Worm (Caenorhabditis elegans) whole organism, L1 larva: Measurements from ENCODE around the gene tba-9.
A peak's percentile ranks its signal among the peaks of the same experiment; 100 is the strongest.

ENCODE experiments used
- C04F5.9 ChIP-seq: sonication (generic microtip); optimal IDR thresholded peaks from 2 replicates; lab custom pipeline; 2016; ENCODE audit warnings: missing genetic modification characterization, missing compliant biosample characterization
- C34B4.2 ChIP-seq: sonication (generic microtip); optimal IDR thresholded peaks from 2 replicates; lab custom pipeline; 2017; ENCODE audit warnings: mild to moderate bottlenecking, missing genetic modification characterization, missing compliant biosample characterization
- aha-1 ChIP-seq: fragments of 150-350 bp; optimal IDR thresholded peaks from 2 replicates; lab custom pipeline; 2014; ENCODE audit warnings: missing biosample characterization, missing genetic modification characterization
- ama-1 ChIP-seq: fragments of 150-350 bp; optimal IDR thresholded peaks from 2 replicates; lab custom pipeline; 2014
- blmp-1 ChIP-seq: fragments of 150-350 bp; optimal IDR thresholded peaks from 2 replicates; lab custom pipeline; 2014; ENCODE audit warnings: missing biosample characterization, missing genetic modification characterization
- ceh-88 ChIP-seq: fragments of 200-800 bp; sonication (Bioruptor generic); IDR thresholded peaks from 2 replicates; pipeline ENCODE4 v1.3.6; 2022; ENCODE audit warnings: missing genetic modification characterization, missing compliant biosample characterization
- ceh-90 ChIP-seq: sonication (generic microtip); optimal IDR thresholded peaks from 2 replicates; lab custom pipeline; 2016; ENCODE audit warnings: missing genetic modification characterization, missing compliant biosample characterization
- dpl-1 ChIP-seq, 3 experiments: fragments of 150-350 bp in 2 of 3; sonication (generic microtip) in 1 of 3; optimal IDR thresholded peaks; 2 replicates each; lab custom pipeline; 2014 to 2017; ENCODE audit warnings: missing biosample characterization in 3 of 3, missing genetic modification characterization in 3 of 3, missing genetic modification reagents in 3 of 3
- dsc-1 ChIP-seq: sonication (generic microtip); optimal IDR thresholded peaks from 2 replicates; lab custom pipeline; 2016; ENCODE audit warnings: mild to moderate bottlenecking, missing genetic modification characterization, missing compliant biosample characterization
- efl-1 ChIP-seq, 4 experiments: fragments of 150-350 bp; optimal IDR thresholded peaks in 3 of 4; peaks in 1 of 4; 1 replicate in 1 of 4; 2 replicates in 3 of 4; lab custom pipeline; 2014; ENCODE audit warnings: missing biosample characterization in 2 of 4, missing genetic modification characterization in 2 of 4, missing genetic modification reagents in 2 of 4
- egl-13 ChIP-seq: sonication (generic microtip); optimal IDR thresholded peaks from 2 replicates; lab custom pipeline; 2016; ENCODE audit warnings: missing genotype, missing genetic modification reagents, missing genetic modification characterization, missing compliant biosample characterization
- egl-27 ChIP-seq, 2 experiments: fragments of 150-350 bp in 1 of 2; sonication (generic microtip); optimal IDR thresholded peaks; 3 replicates each; lab custom pipeline; 2017 to 2018; ENCODE audit warnings: missing biosample characterization in 2 of 2, missing genetic modification characterization in 2 of 2, missing genetic modification reagents in 2 of 2
- elt-2 ChIP-seq: sonication (generic microtip); optimal IDR thresholded peaks from 2 replicates; lab custom pipeline; 2016; ENCODE audit warnings: missing genetic modification characterization, mild to moderate bottlenecking, inconsistent platforms, missing compliant biosample characterization, missing genetic modification reagents
- elt-3 ChIP-seq, 6 experiments: fragments of 150-350 bp in 1 of 6; sonication (generic microtip); optimal IDR thresholded peaks; 2 replicates each; lab custom pipeline; 2017 to 2018; ENCODE audit warnings: missing biosample characterization in 6 of 6, missing genetic modification characterization in 6 of 6, inconsistent platforms in 1 of 6
- fkh-10 ChIP-seq: sonication (generic microtip); optimal IDR thresholded peaks from 2 replicates; lab custom pipeline; 2017; ENCODE audit warnings: missing biosample characterization, missing genetic modification reagents, missing genetic modification characterization
- fkh-8 ChIP-seq: sonication (generic microtip); optimal IDR thresholded peaks from 2 replicates; lab custom pipeline; 2016; ENCODE audit warnings: mild to moderate bottlenecking, missing genetic modification characterization, missing compliant biosample characterization
- fos-1 ChIP-seq: fragments of 150-350 bp; optimal IDR thresholded peaks from 2 replicates; lab custom pipeline; 2014; ENCODE audit warnings: missing biosample characterization, missing genetic modification characterization
- grh-1 ChIP-seq: fragments of 200-800 bp; sonication (Bioruptor generic); IDR thresholded peaks from 2 replicates; pipeline ENCODE4 v1.3.6; 2022; ENCODE audit warnings: missing genetic modification reagents, missing genetic modification characterization, missing compliant biosample characterization
- jun-1 ChIP-seq: fragments of 150-350 bp; optimal IDR thresholded peaks from 2 replicates; lab custom pipeline; 2014; ENCODE audit warnings: missing biosample characterization, missing genetic modification reagents, missing genetic modification characterization
- lin-14 ChIP-seq: fragments of 200-800 bp; sonication (Bioruptor generic); optimal IDR thresholded peaks from 2 replicates; lab custom pipeline; 2018; ENCODE audit warnings: mild to moderate bottlenecking, missing genetic modification characterization, moderate library complexity, missing compliant biosample characterization
- lin-35 ChIP-seq, 2 experiments: fragments of 150-350 bp; optimal IDR thresholded peaks; 2 replicates each; lab custom pipeline; 2014; ENCODE audit warnings: missing biosample characterization in 2 of 2, missing genetic modification characterization in 2 of 2, missing genetic modification reagents in 2 of 2
- lin-39 ChIP-seq: fragments of 150-350 bp; optimal IDR thresholded peaks from 2 replicates; lab custom pipeline; 2014; ENCODE audit warnings: missing biosample characterization, missing genetic modification reagents, missing genetic modification characterization
- mdl-1 ChIP-seq, 2 experiments: fragments of 150-350 bp; optimal IDR thresholded peaks; 2 replicates each; lab custom pipeline; 2014 to 2017; ENCODE audit warnings: missing biosample characterization in 2 of 2, missing genetic modification characterization in 2 of 2, inconsistent platforms in 1 of 2
- mep-1 ChIP-seq: fragments of 150-350 bp; optimal IDR thresholded peaks from 2 replicates; lab custom pipeline; 2014; ENCODE audit warnings: missing biosample characterization, missing genetic modification characterization
- nhr-19 ChIP-seq: fragments of 200-800 bp; sonication (Bioruptor generic); conservative IDR thresholded peaks from 2 replicates; pipeline ENCODE4 v1.3.6; 2022; ENCODE audit warnings: missing genetic modification characterization, missing compliant biosample characterization
- nhr-47 ChIP-seq: sonication (generic microtip); optimal IDR thresholded peaks from 2 replicates; lab custom pipeline; 2016; ENCODE audit warnings: mild to moderate bottlenecking, missing genetic modification characterization, moderate library complexity, missing compliant biosample characterization
- nhr-77 ChIP-seq: fragments of 150-350 bp; optimal IDR thresholded peaks from 2 replicates; lab custom pipeline; 2014; ENCODE audit warnings: missing biosample characterization, missing genetic modification characterization
- nhr-84 ChIP-seq: sonication (generic microtip); optimal IDR thresholded peaks from 2 replicates; lab custom pipeline; 2017; ENCODE audit warnings: missing biosample characterization, missing genetic modification characterization
- pag-3 ChIP-seq: sonication (generic microtip); optimal IDR thresholded peaks from 2 replicates; lab custom pipeline; 2017; ENCODE audit warnings: missing genetic modification characterization, mild to moderate bottlenecking, missing compliant biosample characterization, antibody characterized with exemption, borderline replicate concordance; ENCODE audit not compliant: insufficient read depth
- pax-3 ChIP-seq: fragments of 200-800 bp; sonication (Bioruptor generic); optimal IDR thresholded peaks from 2 replicates; lab custom pipeline; 2018; ENCODE audit warnings: mild to moderate bottlenecking, missing genetic modification characterization, moderate library complexity, missing compliant biosample characterization
- snu-23 ChIP-seq: sonication (generic microtip); optimal IDR thresholded peaks from 2 replicates; lab custom pipeline; 2016; ENCODE audit warnings: missing genetic modification characterization, missing compliant biosample characterization
- sptf-1 ChIP-seq: fragments of 150-350 bp; optimal IDR thresholded peaks from 2 replicates; lab custom pipeline; 2014; ENCODE audit warnings: missing biosample characterization, missing genetic modification characterization
- tbx-2 ChIP-seq: sonication (generic microtip); optimal IDR thresholded peaks from 2 replicates; lab custom pipeline; 2016; ENCODE audit warnings: missing genetic modification characterization, missing compliant biosample characterization
- unc-98 ChIP-seq: fragments of 200-800 bp; sonication (Bioruptor generic); IDR thresholded peaks from 2 replicates; pipeline ENCODE4 v1.3.6; 2022; ENCODE audit warnings: missing genetic modification characterization, missing compliant biosample characterization
- zag-1 ChIP-seq: fragments of 150-350 bp; optimal IDR thresholded peaks from 2 replicates; lab custom pipeline; 2014; ENCODE audit warnings: missing biosample characterization, missing genetic modification characterization
- zip-4 ChIP-seq: fragments of 200-800 bp; sonication (Bioruptor generic); optimal IDR thresholded peaks from 2 replicates; lab custom pipeline; 2018; ENCODE audit warnings: mild to moderate bottlenecking, missing genetic modification characterization, moderate library complexity, missing compliant biosample characterization

Gene tba-9

DNA sequence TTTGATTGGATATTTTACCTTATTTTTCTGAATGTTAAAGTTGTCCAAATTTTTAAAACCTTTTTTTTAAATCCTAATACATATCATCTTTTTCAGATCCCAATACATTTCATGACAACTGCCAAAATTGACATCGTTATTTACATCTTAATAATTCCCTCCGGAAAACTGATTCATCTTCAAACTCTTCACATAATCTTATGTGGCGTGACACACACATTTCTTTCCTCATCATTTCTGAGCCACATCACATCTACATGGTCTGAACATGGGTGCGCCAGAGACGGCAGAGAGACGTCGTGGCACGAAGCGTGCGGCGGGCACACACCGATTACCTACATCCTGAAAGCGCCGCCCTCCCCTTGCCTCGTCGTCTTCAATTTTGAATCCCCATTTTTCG, at the start of gene tba-9:
Gene tba-9, plus strand, starts transcription at position 301 of the 400 bp plus-strand sequence.
- TF ChIP-seq fkh-8 (tag; lab: Kevin White, UChicago) (peak; percentile 28), jun-1 (no peak), C34B4.2 (tag; lab: Kevin White, UChicago) (no peak), lin-14 (GFP tag; lab: Kevin White, UChicago) (peak; percentile 16)

DNA sequence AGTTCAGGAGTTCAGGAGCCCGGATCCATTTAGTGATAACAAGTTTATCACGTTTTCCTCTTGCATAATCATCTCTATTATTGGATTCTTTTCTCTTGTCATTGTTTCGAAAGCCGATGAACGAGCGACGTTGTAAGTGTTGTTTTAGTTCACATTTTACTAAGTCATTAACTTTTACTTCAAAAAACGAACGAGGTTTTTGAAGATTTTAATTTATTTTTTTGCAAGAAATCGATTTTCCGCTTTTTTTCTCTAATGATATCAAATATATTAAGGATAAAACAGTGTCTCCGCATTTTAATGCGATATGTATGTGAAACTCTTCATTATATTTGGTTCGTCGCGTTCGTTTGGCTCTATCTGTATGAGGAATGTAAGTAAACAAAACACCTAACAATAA, 47.8 kb upstream of the tba-9 start, which contains the start of gene F28B4.1:
Gene F28B4.1, plus strand, starts transcription at position 301 of the 400 bp plus-strand sequence.
- TF ChIP-seq tbx-2 (tag; lab: Kevin White, UChicago) (no peak), unc-98 (no peak), lin-39 (no peak), elt-2 (tag; lab: Kevin White, UChicago) (no peak), fos-1 (tag; lab: Kevin White, UChicago) (no peak), elt-3 (tag; optimal IDR thresholded peaks at IDR 0.05; lab: Kevin White, UChicago) (no peak), ceh-88 (no peak), nhr-19 (GFP tag; lab: Robert Waterston, UW) (no peak), mdl-1 (tag; optimal IDR thresholded peaks at IDR 0.05; lab: Kevin White, UChicago) (no peak), mep-1 (tag; lab: Kevin White, UChicago) (no peak), lin-14 (GFP tag; lab: Kevin White, UChicago) (no peak), aha-1 (tag; lab: Kevin White, UChicago) (no peak), dpl-1 (GFP tag; optimal IDR thresholded peaks at IDR 0.05; lab: Kevin White, UChicago) (no peak)

DNA sequence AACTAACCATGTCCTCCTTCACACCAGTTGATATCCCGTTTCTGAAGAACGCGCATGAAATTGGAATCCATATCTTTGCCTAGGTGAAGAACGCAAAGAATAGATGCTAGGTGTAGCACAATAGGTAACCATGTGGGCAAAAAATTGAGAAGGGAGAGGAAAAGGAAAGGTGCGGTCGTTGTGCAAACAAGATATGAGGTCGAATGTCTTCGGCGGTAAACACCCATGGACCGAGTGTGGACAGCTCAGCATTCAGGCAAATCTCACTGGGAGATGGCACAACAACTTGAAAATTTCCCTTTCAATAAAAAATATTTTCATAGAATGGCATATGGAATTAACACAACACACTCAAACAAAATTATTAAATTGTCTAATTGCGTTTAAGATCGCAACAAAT, 43.1 kb upstream of the tba-9 start, which contains the start of gene F28B4.4:
Gene F28B4.4, minus strand, starts transcription at position 101 of the 400 bp plus-strand sequence.
- TF ChIP-seq nhr-47 (tag; lab: Kevin White, UChicago) = no peak
- no peak for TF ChIP-seq dpl-1 (GFP tag; optimal IDR thresholded peaks at IDR 0.05; lab: Kevin White, UChicago)
- TF ChIP-seq mdl-1 (tag; optimal IDR thresholded peaks at IDR 0.05; lab: Kevin White, UChicago) = no peak
- no peak for TF ChIP-seq lin-35 (GFP tag; optimal IDR thresholded peaks at IDR 0.05; lab: Kevin White, UChicago)
- no peak for TF ChIP-seq snu-23 (GFP tag; lab: Kevin White, UChicago)
- no peak for TF ChIP-seq C04F5.9
- no peak for TF ChIP-seq mep-1 (tag; lab: Kevin White, UChicago)
- TF ChIP-seq zag-1 (tag; lab: Kevin White, UChicago) = no peak

DNA sequence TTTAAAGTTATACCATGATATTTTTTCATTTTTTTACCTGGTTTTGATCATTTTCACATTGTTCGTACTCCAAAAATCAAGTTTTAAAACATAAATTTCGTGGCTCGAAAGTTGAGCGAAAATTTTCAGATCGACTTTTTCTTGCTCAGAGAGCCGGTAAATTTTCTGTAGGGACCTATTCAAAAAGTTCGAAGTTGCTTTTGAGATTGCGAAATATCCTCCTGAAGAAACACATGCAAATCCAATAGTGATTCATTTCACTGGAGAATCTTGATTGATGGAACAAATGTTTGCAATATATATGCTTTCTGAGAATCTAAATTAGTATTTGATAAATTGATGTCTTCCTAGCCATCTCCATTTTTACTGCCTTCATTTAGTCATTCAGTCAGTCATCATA, 35.9 kb upstream of the tba-9 start:
- no peak for TF ChIP-seq egl-13
- TF ChIP-seq dsc-1 = peak; percentile 24

DNA sequence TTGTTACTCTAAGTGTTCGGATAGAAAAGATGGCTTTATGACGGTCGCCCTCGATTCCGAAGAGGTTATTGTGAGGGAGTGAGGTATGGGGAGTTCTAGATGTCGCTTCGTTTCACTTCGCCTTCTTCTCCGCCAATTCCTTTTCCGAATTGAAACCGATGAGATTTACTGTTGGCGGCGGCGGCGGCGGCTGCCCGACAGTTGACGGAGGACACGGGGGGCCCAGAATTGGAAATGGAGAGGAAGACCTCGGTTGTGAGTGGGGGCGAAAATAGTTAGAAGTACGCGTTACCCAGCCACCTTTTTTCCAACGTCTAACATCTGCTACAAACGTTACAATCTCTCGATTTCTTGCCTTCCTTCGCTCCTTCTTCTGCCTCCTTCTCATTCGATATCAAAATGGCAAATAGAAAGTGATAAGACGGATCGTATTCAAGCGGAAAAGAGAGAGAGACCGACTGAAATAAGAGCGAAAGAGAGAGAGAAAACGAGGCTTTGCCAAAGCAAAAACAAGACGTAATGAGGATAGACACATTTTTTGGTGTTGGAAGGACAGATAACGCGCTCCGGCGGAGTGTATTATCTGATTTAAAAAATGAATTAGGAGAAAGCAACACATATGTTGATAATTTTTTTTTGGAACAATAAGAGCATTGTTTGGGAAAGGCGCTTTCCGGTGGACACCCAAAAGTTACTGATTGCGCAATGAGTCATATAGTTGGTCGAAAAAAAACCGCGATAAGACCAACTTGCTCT, 34.4 kb upstream of the tba-9 start:
- TF ChIP-seq blmp-1 (tag; lab: Kevin White, UChicago) (peak; percentile 83), nhr-84 (tag; lab: Kevin White, UChicago) (no peak), efl-1 (optimal IDR thresholded peaks at IDR 0.05; lab: Kevin White, UChicago) (no peak), efl-1 (GFP tag; optimal IDR thresholded peaks at IDR 0.05 in 1 of 2; lab: Kevin White, UChicago) (peak in 1 of 2 experiments; percentile 69), ama-1 (lab: Kevin White, UChicago) (no peak), pax-3 (tag; lab: Kevin White, UChicago) (no peak), snu-23 (GFP tag; lab: Kevin White, UChicago) (peak; percentile 7), fkh-10 (GFP tag; lab: Kevin White, UChicago) (no peak), ceh-90 (tag; lab: Kevin White, UChicago) (no peak), aha-1 (tag; lab: Kevin White, UChicago) (no peak), elt-3 (tag; optimal IDR thresholded peaks at IDR 0.05; lab: Kevin White, UChicago) (peak in 3 of 6 experiments; percentile 21 to 39 (median 23)), egl-27 (tag; optimal IDR thresholded peaks at IDR 0.05; lab: Kevin White, UChicago) (no peak), lin-14 (GFP tag; lab: Kevin White, UChicago) (peak; percentile 24), sptf-1 (no peak), elt-2 (tag; lab: Kevin White, UChicago) (peak; percentile 61), nhr-77 (no peak), zag-1 (tag; lab: Kevin White, UChicago) (no peak), grh-1 (GFP tag; lab: Robert Waterston, UW) (no peak), zip-4 (GFP tag; lab: Kevin White, UChicago) (no peak), pag-3 (tag; lab: Kevin White, UChicago) (peak; percentile 60)
